Worm (Caenorhabditis elegans) whole organism, late embryonic: ENCODE data around the gene F25B3.4.

Experiments
- C08G9.2 ChIP-seq: sonication (generic microtip); optimal IDR thresholded peaks from 2 replicates; lab custom pipeline; 2016; ENCODE audit warnings: mild to moderate bottlenecking, missing genetic modification characterization, moderate library complexity, missing compliant biosample characterization
- Y22D7AL.16 ChIP-seq: sonication (generic microtip); optimal IDR thresholded peaks from 2 replicates; lab custom pipeline; 2016; ENCODE audit warnings: missing genetic modification characterization, missing compliant biosample characterization
- ama-1 ChIP-seq: fragments of 150-350 bp; optimal IDR thresholded peaks from 2 replicates; lab custom pipeline; 2014
- ceh-2 ChIP-seq: sonication (generic microtip); optimal IDR thresholded peaks from 2 replicates; lab custom pipeline; 2016; ENCODE audit warnings: missing genotype, missing genetic modification characterization, missing compliant biosample characterization
- elt-2 ChIP-seq: sonication (generic microtip); optimal IDR thresholded peaks from 2 replicates; lab custom pipeline; 2016; ENCODE audit warnings: missing genetic modification reagents, missing genetic modification characterization, missing compliant biosample characterization
- lin-11 ChIP-seq: fragments of 200-800 bp; sonication (Bioruptor generic); optimal IDR thresholded peaks from 2 replicates; lab custom pipeline; 2018; ENCODE audit warnings: mild to moderate bottlenecking, missing genetic modification characterization, missing compliant biosample characterization
- nhr-11 ChIP-seq: fragments of 150-350 bp; optimal IDR thresholded peaks from 2 replicates; lab custom pipeline; 2014; ENCODE audit warnings: missing biosample characterization, missing genetic modification characterization
- pha-2 ChIP-seq: sonication (generic microtip); optimal IDR thresholded peaks from 2 replicates; lab custom pipeline; 2017; ENCODE audit warnings: mild to moderate bottlenecking, missing genetic modification characterization, missing compliant biosample characterization
- pqm-1 ChIP-seq: sonication (generic microtip); optimal IDR thresholded peaks from 2 replicates; lab custom pipeline; 2016; ENCODE audit warnings: missing genetic modification characterization, missing compliant biosample characterization
- tbx-2 ChIP-seq: sonication (generic microtip); optimal IDR thresholded peaks from 2 replicates; lab custom pipeline; 2016; ENCODE audit warnings: missing genetic modification characterization, missing compliant biosample characterization

ce11 chrV:9527984-9528383 is 40.6 kb downstream of the F25B3.4 start:
- TF ChIP-seq Y22D7AL.16 (tag; lab: Kevin White, UChicago) = no peak
- TF ChIP-seq elt-2 (tag; lab: Kevin White, UChicago) = no peak
- no peak for TF ChIP-seq nhr-11 (tag; lab: Kevin White, UChicago)
- TF ChIP-seq lin-11 (tag; lab: Kevin White, UChicago) = no peak
- no peak for TF ChIP-seq ama-1 (lab: Kevin White, UChicago)
- TF ChIP-seq tbx-2 (tag; lab: Kevin White, UChicago) = no peak
- TF ChIP-seq C08G9.2 (tag; lab: Kevin White, UChicago) = no peak
- TF ChIP-seq pqm-1 (tag; lab: Kevin White, UChicago) = no peak
- TF ChIP-seq ceh-2 (tag; lab: Kevin White, UChicago) = no peak
- TF ChIP-seq pha-2 (tag; lab: Kevin White, UChicago) = no peak
